Worm (Caenorhabditis elegans) whole organism, L4/young adult: ENCODE results near the gene cey-4.

Experiments
- W03F9.2 ChIP-seq: fragments of 150-350 bp; optimal IDR thresholded peaks from 2 replicates; lab custom pipeline; 2014; ENCODE audit warnings: missing biosample characterization, missing genetic modification characterization
- dao-5 ChIP-seq: sonication (generic microtip); optimal IDR thresholded peaks from 2 replicates; lab custom pipeline; 2016; ENCODE audit warnings: missing genotype, missing genetic modification characterization, moderate library complexity, missing compliant biosample characterization

DNA sequence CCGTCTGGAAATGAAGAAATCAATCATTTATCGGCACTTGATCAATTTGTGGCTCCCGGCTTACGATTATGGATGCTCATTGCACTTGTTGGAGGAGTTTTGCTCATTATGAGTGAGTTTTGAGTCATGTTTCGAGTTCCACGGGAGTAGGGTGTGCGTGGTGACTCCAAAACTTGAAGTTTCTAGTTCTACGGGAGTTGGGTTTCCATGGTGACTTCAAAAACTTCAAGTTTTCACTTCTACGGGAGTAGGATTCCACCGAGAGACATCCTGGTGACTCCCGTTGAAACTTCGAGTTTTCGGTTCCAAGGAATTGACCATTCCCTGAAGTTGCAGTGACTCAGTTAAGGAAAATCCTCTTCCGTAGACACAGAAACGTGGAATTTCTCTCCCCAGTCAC is 11.7 kb downstream of the cey-4 start:
- TF ChIP-seq dao-5 (tag; lab: Kevin White, UChicago) (no peak), W03F9.2 (tag; lab: Kevin White, UChicago) (no peak)
